Fruit fly (Drosophila melanogaster): ENCODE measurements around the gene IntS10.

DNA sequence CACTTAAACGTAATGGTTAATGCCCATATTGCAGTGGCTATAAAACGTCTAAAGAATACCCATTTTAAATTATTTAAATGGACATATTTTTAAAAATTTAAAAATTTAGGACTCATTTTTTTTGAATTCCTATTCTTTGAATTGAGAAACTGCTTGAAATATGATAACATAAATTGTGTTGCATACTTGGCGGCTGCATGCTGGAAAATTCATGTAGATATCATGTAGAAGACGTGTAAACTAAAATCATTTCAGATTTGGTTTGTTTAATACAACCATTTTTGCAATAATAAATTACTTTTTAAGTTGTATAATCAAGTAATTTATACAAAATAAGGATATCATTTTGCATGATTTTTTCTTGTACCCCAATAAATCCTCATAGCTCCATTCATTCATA, 39.8 kb upstream of the IntS10 start:
- no peak for TF ChIP-seq CG14711 (tag; optimal IDR thresholded peaks at IDR 0.05)
- TF ChIP-seq ovo (GFP tag; optimal IDR thresholded peaks at IDR 0.05) = no peak
- TF ChIP-seq tj (GFP tag; optimal IDR thresholded peaks at IDR 0.05) = no peak
- TF ChIP-seq cic (GFP tag; optimal IDR thresholded peaks at IDR 0.05) = no peak
- TF ChIP-seq Crg-1 (GFP tag; optimal IDR thresholded peaks at IDR 0.05) = no peak
- no peak for TF ChIP-seq CG7101 (tag; optimal IDR thresholded peaks at IDR 0.05)
- TF ChIP-seq Mnt (GFP tag; optimal IDR thresholded peaks at IDR 0.05) = no peak
- no peak for TF ChIP-seq CG7045 (GFP tag; optimal IDR thresholded peaks at IDR 0.05)
- TF ChIP-seq CG12768 (GFP tag; optimal IDR thresholded peaks at IDR 0.05) = no peak
- TF ChIP-seq cnc (optimal IDR thresholded peaks at IDR 0.05) = no peak
- TF ChIP-seq CG5204 (GFP tag; optimal IDR thresholded peaks at IDR 0.05) = no peak
- no peak for TF ChIP-seq Clk (GFP tag; optimal IDR thresholded peaks at IDR 0.05)
- TF ChIP-seq kay (GFP tag; ENCODE audit: borderline replicate concordance) = no peak
